Worm (Caenorhabditis elegans) whole organism, late embryonic: Measurements from ENCODE around the gene glb-5.

ENCODE experiments used
- C08G9.2 ChIP-seq: sonication (generic microtip); optimal IDR thresholded peaks from 2 replicates; lab custom pipeline; 2016; ENCODE audit warnings: mild to moderate bottlenecking, missing genetic modification characterization, moderate library complexity, missing compliant biosample characterization
- C38D4.7 ChIP-seq: fragments of 200-800 bp; sonication (Bioruptor generic); optimal IDR thresholded peaks from 2 replicates; lab custom pipeline; 2018; ENCODE audit warnings: mild to moderate bottlenecking, missing genetic modification characterization, moderate library complexity, missing compliant biosample characterization
- K02D7.2 ChIP-seq: sonication (generic microtip); optimal IDR thresholded peaks from 2 replicates; lab custom pipeline; 2017; ENCODE audit warnings: mild to moderate bottlenecking, missing genetic modification characterization, missing compliant biosample characterization
- T23F11.4 ChIP-seq: fragments of 200-800 bp; sonication (Bioruptor generic); optimal IDR thresholded peaks from 2 replicates; lab custom pipeline; 2018; ENCODE audit warnings: mild to moderate bottlenecking, missing genetic modification characterization, missing compliant biosample characterization
- ceh-2 ChIP-seq: sonication (generic microtip); optimal IDR thresholded peaks from 2 replicates; lab custom pipeline; 2016; ENCODE audit warnings: missing genotype, missing genetic modification characterization, missing compliant biosample characterization
- ceh-22 ChIP-seq: sonication (generic microtip); optimal IDR thresholded peaks from 2 replicates; lab custom pipeline; 2017; ENCODE audit warnings: missing biosample characterization, missing genetic modification characterization
- ceh-30 ChIP-seq: fragments of 150-350 bp; optimal IDR thresholded peaks from 2 replicates; lab custom pipeline; 2014; ENCODE audit warnings: missing biosample characterization, missing genetic modification characterization
- ceh-31 ChIP-seq: sonication (generic microtip); optimal IDR thresholded peaks from 2 replicates; lab custom pipeline; 2016; ENCODE audit warnings: missing genetic modification characterization, missing compliant biosample characterization
- ceh-48 ChIP-seq: sonication (generic microtip); optimal IDR thresholded peaks from 2 replicates; lab custom pipeline; 2016; ENCODE audit warnings: missing genetic modification characterization, inconsistent platforms, missing compliant biosample characterization
- dve-1 ChIP-seq: sonication (generic microtip); optimal IDR thresholded peaks from 2 replicates; lab custom pipeline; 2017; ENCODE audit warnings: antibody characterized with exemption, mild to moderate bottlenecking, missing genetic modification characterization, missing compliant biosample characterization
- elt-2 ChIP-seq: sonication (generic microtip); optimal IDR thresholded peaks from 2 replicates; lab custom pipeline; 2016; ENCODE audit warnings: missing genetic modification reagents, missing genetic modification characterization, missing compliant biosample characterization
- elt-4 ChIP-seq: sonication (generic microtip); optimal IDR thresholded peaks from 2 replicates; lab custom pipeline; 2016; ENCODE audit warnings: missing genetic modification characterization, missing compliant biosample characterization
- ets-4 ChIP-seq: sonication (generic microtip); optimal IDR thresholded peaks from 2 replicates; lab custom pipeline; 2016; ENCODE audit warnings: missing genetic modification characterization, missing compliant biosample characterization
- fax-1 ChIP-seq: sonication (generic microtip); optimal IDR thresholded peaks from 2 replicates; lab custom pipeline; 2016; ENCODE audit warnings: missing genotype, missing genetic modification characterization, missing compliant biosample characterization
- hlh-15 ChIP-seq: sonication (generic microtip); optimal IDR thresholded peaks from 2 replicates; lab custom pipeline; 2016; ENCODE audit warnings: missing genetic modification characterization, missing compliant biosample characterization
- lin-11 ChIP-seq: fragments of 200-800 bp; sonication (Bioruptor generic); optimal IDR thresholded peaks from 2 replicates; lab custom pipeline; 2018; ENCODE audit warnings: mild to moderate bottlenecking, missing genetic modification characterization, missing compliant biosample characterization
- nfya-1 ChIP-seq: sonication (generic microtip); optimal IDR thresholded peaks from 2 replicates; lab custom pipeline; 2017; ENCODE audit warnings: missing genetic modification characterization, mild to moderate bottlenecking, missing compliant biosample characterization, antibody characterized with exemption, moderate library complexity
- nhr-11 ChIP-seq: fragments of 150-350 bp; optimal IDR thresholded peaks from 2 replicates; lab custom pipeline; 2014; ENCODE audit warnings: missing biosample characterization, missing genetic modification characterization
- nhr-232 ChIP-seq: sonication (generic microtip); optimal IDR thresholded peaks from 2 replicates; lab custom pipeline; 2016; ENCODE audit warnings: missing genetic modification characterization, missing compliant biosample characterization
- npax-4 ChIP-seq: sonication (generic microtip); optimal IDR thresholded peaks from 2 replicates; lab custom pipeline; 2016; ENCODE audit warnings: missing genetic modification characterization, missing compliant biosample characterization
- pat-9 ChIP-seq: fragments of 200-800 bp; sonication (Bioruptor generic); optimal IDR thresholded peaks from 2 replicates; lab custom pipeline; 2018; ENCODE audit warnings: mild to moderate bottlenecking, missing genetic modification characterization, moderate library complexity, missing compliant biosample characterization
- pax-1 ChIP-seq: fragments of 150-350 bp; optimal IDR thresholded peaks from 2 replicates; lab custom pipeline; 2014; ENCODE audit warnings: missing biosample characterization, missing genetic modification characterization
- pha-4 ChIP-seq: fragments of 150-350 bp; optimal IDR thresholded peaks from 2 replicates; lab custom pipeline; 2018; ENCODE audit warnings: missing biosample characterization, missing genetic modification reagents, missing genetic modification characterization
- ref-2 ChIP-seq: sonication (generic microtip); optimal IDR thresholded peaks from 2 replicates; lab custom pipeline; 2016; ENCODE audit warnings: missing genetic modification characterization, missing compliant biosample characterization
- rnt-1 ChIP-seq: sonication (generic microtip); optimal IDR thresholded peaks from 2 replicates; lab custom pipeline; 2016; ENCODE audit warnings: missing genetic modification characterization, missing compliant biosample characterization
- sox-4 ChIP-seq: sonication (generic microtip); optimal IDR thresholded peaks from 2 replicates; lab custom pipeline; 2017; ENCODE audit warnings: mild to moderate bottlenecking, missing genetic modification characterization, inconsistent platforms, missing compliant biosample characterization
- syd-9 ChIP-seq: sonication (generic microtip); optimal IDR thresholded peaks from 2 replicates; lab custom pipeline; 2016; ENCODE audit warnings: mild to moderate bottlenecking, missing genetic modification characterization, moderate library complexity, missing compliant biosample characterization
- tbx-7 ChIP-seq: sonication (generic microtip); optimal IDR thresholded peaks from 2 replicates; lab custom pipeline; 2016; ENCODE audit warnings: missing genotype, missing genetic modification characterization, missing compliant biosample characterization
- ttx-3 ChIP-seq: sonication (generic microtip); optimal IDR thresholded peaks from 2 replicates; lab custom pipeline; 2016; ENCODE audit warnings: missing genetic modification reagents, missing genetic modification characterization, missing compliant biosample characterization
- unc-3 ChIP-seq, 2 experiments: fragments of 200-800 bp in 1 of 2; sonication (Bioruptor generic) in 1 of 2; sonication (generic microtip) in 1 of 2; conservative IDR thresholded peaks in 1 of 2; optimal IDR thresholded peaks in 1 of 2; 2 replicates each; pipeline versions ENCODE4 v1.3.6 to Lab custom; 2016 to 2022; ENCODE audit warnings: missing compliant biosample characterization in 2 of 2, missing genetic modification characterization in 2 of 2, missing genetic modification reagents in 1 of 2
- unc-42 ChIP-seq: sonication (generic microtip); optimal IDR thresholded peaks from 2 replicates; lab custom pipeline; 2016; ENCODE audit warnings: missing genotype, missing genetic modification characterization, missing compliant biosample characterization
- ztf-16 ChIP-seq: sonication (generic microtip); optimal IDR thresholded peaks from 2 replicates; lab custom pipeline; 2017; ENCODE audit warnings: missing genetic modification characterization, missing compliant biosample characterization

The glb-5 gene

DNA sequence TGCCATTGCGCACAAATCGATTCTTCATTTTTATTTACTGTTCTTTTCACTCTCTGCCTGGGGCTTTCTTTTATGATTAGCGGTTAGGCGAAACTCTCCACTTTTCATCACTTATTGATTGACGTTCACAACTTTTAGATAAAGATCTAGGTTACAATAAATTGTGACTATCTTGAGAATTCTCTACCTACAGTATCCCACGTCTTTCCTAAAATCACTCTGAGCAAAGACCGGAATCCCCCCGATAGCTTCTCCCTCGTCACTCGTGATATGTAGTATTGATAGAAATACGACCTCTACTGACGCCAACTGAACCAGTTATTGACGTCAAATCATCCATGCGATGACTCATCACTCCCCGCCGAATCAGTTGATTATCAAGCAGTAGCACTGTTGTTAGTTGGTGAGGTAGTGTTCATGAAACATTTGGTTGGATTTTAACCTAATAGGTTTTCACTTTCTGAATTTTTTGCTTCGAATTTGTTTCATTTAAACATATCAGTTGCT is 36.9 kb upstream of the glb-5 start, which contains the start of gene hir-1:
Gene hir-1 (plus strand): TSS at position 405 of the 507 bp plus-strand sequence.
- TF ChIP-seq pha-4 (tag; lab: Kevin White, UChicago) (no peak), nhr-11 (tag; lab: Kevin White, UChicago) (no peak), T23F11.4 (GFP tag; lab: Kevin White, UChicago) (no peak), lin-11 (tag; lab: Kevin White, UChicago) (no peak), elt-4 (tag; lab: Kevin White, UChicago) (no peak)

DNA sequence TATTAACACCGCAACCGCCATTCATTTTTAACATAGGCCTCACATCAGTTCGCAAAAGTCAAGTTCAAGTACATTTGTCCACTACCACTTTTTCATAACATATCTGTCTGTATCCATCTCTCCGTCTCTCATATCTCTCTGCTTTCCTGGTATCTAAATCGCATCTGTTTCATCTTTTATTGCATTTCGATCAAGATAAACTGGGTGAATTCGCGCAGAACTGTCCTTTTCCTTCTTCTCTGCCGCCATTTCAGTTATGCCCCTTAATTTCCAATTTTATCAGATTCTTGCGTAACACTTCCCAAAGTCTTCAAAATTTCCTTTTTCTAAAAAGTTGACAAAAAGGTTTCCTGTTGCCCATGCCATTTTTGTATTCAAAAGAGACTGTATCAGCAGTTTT is 35.4 kb upstream of the glb-5 start:
- peak; percentile 5 for TF ChIP-seq rnt-1 (tag; lab: Kevin White, UChicago)
- no peak for TF ChIP-seq C08G9.2 (tag; lab: Kevin White, UChicago)

DNA sequence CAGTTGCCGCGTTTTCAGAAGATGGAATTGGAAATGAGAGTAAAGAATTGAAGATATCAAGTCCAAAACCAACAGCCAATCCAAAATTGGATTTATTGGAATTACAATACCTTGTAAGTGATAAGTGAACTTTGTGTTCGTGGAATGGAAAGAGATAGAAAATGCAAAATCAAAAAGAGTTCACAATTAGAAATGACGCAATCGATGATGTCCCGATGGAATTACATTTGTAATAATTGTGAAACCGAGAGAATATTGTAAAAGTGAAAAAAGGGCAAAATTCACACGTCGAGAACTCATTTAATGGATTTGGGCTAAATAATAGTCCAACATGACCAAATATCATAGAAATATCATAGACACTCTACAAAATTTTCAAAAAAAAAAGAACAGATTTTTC is 33.5 kb upstream of the glb-5 start:
- no peak for TF ChIP-seq hlh-15 (tag; lab: Kevin White, UChicago)

DNA sequence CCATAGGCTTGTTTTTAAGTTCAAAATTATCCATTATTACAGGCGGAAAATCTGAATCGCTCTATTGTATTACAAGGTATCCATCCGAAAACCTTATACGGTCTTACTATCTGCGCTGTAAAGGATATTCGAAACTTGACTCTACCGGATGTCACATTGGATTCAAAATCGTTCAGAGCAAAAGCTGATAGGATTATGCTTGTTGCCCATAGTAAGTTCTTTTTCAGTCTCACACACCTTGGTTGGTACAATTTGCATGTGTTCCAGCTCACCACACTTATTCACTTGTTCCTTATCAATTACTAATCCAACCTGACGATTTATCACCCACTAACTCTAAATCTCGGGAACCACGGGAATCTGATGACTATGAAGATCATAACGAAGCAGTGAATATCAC is 31.0 kb upstream of the glb-5 start:
- TF ChIP-seq T23F11.4 (GFP tag; lab: Kevin White, UChicago), result no peak
- TF ChIP-seq rnt-1 (tag; lab: Kevin White, UChicago), result no peak
- no peak for TF ChIP-seq ceh-48 (tag; lab: Kevin White, UChicago)
- TF ChIP-seq hlh-15 (tag; lab: Kevin White, UChicago), result no peak
- no peak for TF ChIP-seq syd-9 (tag; lab: Kevin White, UChicago)
- no peak for TF ChIP-seq tbx-7
- TF ChIP-seq ceh-31 (tag; lab: Kevin White, UChicago), result no peak
- TF ChIP-seq nhr-232 (tag; lab: Kevin White, UChicago), result no peak
- TF ChIP-seq ceh-2 (tag; lab: Kevin White, UChicago), result no peak
- TF ChIP-seq pax-1, result no peak
- no peak for TF ChIP-seq ceh-30 (tag; lab: Kevin White, UChicago)
- no peak for TF ChIP-seq fax-1
- no peak for TF ChIP-seq ttx-3
- no peak for TF ChIP-seq dve-1 (tag; lab: Kevin White, UChicago)
- no peak for TF ChIP-seq unc-3 (GFP tag; conservative IDR thresholded peaks at IDR 0.05; lab: Robert Waterston, UW)
- no peak for TF ChIP-seq unc-3 (tag; optimal IDR thresholded peaks at IDR 0.05; lab: Kevin White, UChicago)
- TF ChIP-seq elt-2 (tag; lab: Kevin White, UChicago), result no peak
- TF ChIP-seq K02D7.2 (tag; lab: Kevin White, UChicago), result no peak
- TF ChIP-seq ref-2 (tag; lab: Kevin White, UChicago), result no peak
- TF ChIP-seq ztf-16, result no peak
- TF ChIP-seq pat-9 (tag; lab: Kevin White, UChicago), result no peak

DNA sequence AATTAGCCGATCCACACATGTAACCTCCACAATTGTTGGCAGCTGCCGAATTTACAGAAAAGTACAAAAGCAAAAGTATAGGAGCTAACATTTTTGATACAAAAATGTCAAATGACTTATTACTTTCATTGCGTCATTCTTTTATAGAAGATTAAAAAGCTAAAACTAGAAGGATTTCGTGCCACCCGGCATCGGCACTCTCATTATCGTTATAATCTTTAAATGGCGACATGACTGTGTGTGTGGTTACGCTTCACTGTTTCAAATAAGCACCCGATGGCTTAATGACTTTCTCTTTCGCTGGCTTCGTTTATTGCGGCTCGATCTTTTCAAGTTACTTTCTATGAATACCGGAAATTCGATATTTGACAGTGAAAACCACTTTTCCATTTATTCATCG is 24.9 kb upstream of the glb-5 start, which contains the start of gene grl-1:
Gene grl-1 (minus strand): TSS at position 101 of the 400 bp plus-strand sequence.
- TF ChIP-seq nfya-1 (no peak), C38D4.7 (GFP tag; lab: Kevin White, UChicago) (no peak), elt-2 (tag; lab: Kevin White, UChicago) (no peak), lin-11 (tag; lab: Kevin White, UChicago) (no peak), ztf-16 (no peak), ets-4 (tag; lab: Kevin White, UChicago) (no peak), ceh-22 (tag; lab: Kevin White, UChicago) (no peak), unc-42 (tag; lab: Kevin White, UChicago) (no peak), npax-4 (no peak), sox-4 (tag; lab: Kevin White, UChicago) (no peak), fax-1 (no peak), rnt-1 (tag; lab: Kevin White, UChicago) (no peak)
